Fruit fly (Drosophila melanogaster) whole organism, adult: ENCODE measurements around the gene CG18666.
A peak's percentile ranks its signal among the peaks of the same experiment; 100 is the strongest.

Experiments used
- CG11617 ChIP-seq: fragments of 200-800 bp; sonication (Bioruptor generic); optimal IDR thresholded peaks from 2 replicates; lab custom pipeline; 2017; ENCODE audit warnings: mild to moderate bottlenecking, missing biosample characterization, missing genetic modification reagents, missing genetic modification characterization
- CG12768 ChIP-seq: fragments of 200-800 bp; sonication (Bioruptor generic); optimal IDR thresholded peaks from 2 replicates; lab custom pipeline; 2017; ENCODE audit warnings: missing biosample characterization, missing genetic modification characterization, mild to moderate bottlenecking, moderate library complexity, missing genetic modification reagents
- CG14711 ChIP-seq: fragments of 200-800 bp; sonication (Bioruptor generic); optimal IDR thresholded peaks from 2 replicates; lab custom pipeline; 2018; ENCODE audit warnings: missing biosample characterization, mild to moderate bottlenecking, missing genetic modification characterization, moderate library complexity
- CG1620 ChIP-seq: fragments of 200-800 bp; sonication (Bioruptor generic); optimal IDR thresholded peaks from 2 replicates; lab custom pipeline; 2016; ENCODE audit warnings: missing biosample characterization, missing genetic modification characterization
- CG33017 ChIP-seq: fragments of 200-800 bp; sonication (Bioruptor generic); optimal IDR thresholded peaks from 2 replicates; lab custom pipeline; 2018; ENCODE audit warnings: missing biosample characterization, mild to moderate bottlenecking, missing genetic modification characterization, moderate library complexity
- CG5204 ChIP-seq: fragments of 200-800 bp; sonication (Bioruptor generic); optimal IDR thresholded peaks from 2 replicates; lab custom pipeline; 2016; ENCODE audit warnings: missing biosample characterization, missing genetic modification characterization
- CG7045 ChIP-seq: fragments of 200-800 bp; sonication (Bioruptor generic); optimal IDR thresholded peaks from 2 replicates; lab custom pipeline; 2017; ENCODE audit warnings: missing biosample characterization, mild to moderate bottlenecking, missing genetic modification characterization
- CG7101 ChIP-seq: fragments of 200-800 bp; sonication (Bioruptor generic); optimal IDR thresholded peaks from 2 replicates; lab custom pipeline; 2018; ENCODE audit warnings: missing biosample characterization, mild to moderate bottlenecking, missing genetic modification characterization, moderate library complexity
- Clk ChIP-seq: fragments of 200-800 bp; sonication (Bioruptor generic); optimal IDR thresholded peaks from 2 replicates; lab custom pipeline; 2017; ENCODE audit warnings: missing biosample characterization, missing genetic modification characterization
- Crg-1 ChIP-seq: fragments of 200-800 bp; sonication (Bioruptor generic); optimal IDR thresholded peaks from 2 replicates; lab custom pipeline; 2016; ENCODE audit warnings: missing biosample characterization, missing genetic modification characterization
- Hr96 ChIP-seq: fragments of 200-800 bp; sonication (Bioruptor generic); optimal IDR thresholded peaks from 2 replicates; lab custom pipeline; 2016; ENCODE audit warnings: missing biosample characterization, missing genetic modification characterization
- Mnt ChIP-seq: fragments of 200-800 bp; sonication (Bioruptor generic); optimal IDR thresholded peaks from 2 replicates; lab custom pipeline; 2016; ENCODE audit warnings: missing biosample characterization, mild to moderate bottlenecking, missing genetic modification characterization
- bab1 ChIP-seq: fragments of 200-800 bp; sonication (Bioruptor generic); optimal IDR thresholded peaks from 3 replicates; lab custom pipeline; 2019; ENCODE audit warnings: missing biosample characterization, mild to moderate bottlenecking, missing genetic modification characterization, moderate library complexity
- cic ChIP-seq: fragments of 200-800 bp; sonication (Bioruptor generic); optimal IDR thresholded peaks from 2 replicates; lab custom pipeline; 2017; ENCODE audit warnings: missing biosample characterization, mild to moderate bottlenecking, missing genetic modification characterization, moderate library complexity
- cnc ChIP-seq, 2 experiments: fragments of >200 bp; optimal IDR thresholded peaks; 2 replicates each; lab custom pipeline; 2017
- kay ChIP-seq: fragments of 200-800 bp; sonication (Bioruptor generic); peaks from one replicate; lab custom pipeline; 2016; ENCODE audit warnings: missing biosample characterization, missing genetic modification characterization, borderline replicate concordance
- ovo ChIP-seq: fragments of 200-800 bp; sonication (Bioruptor generic); optimal IDR thresholded peaks from 2 replicates; lab custom pipeline; 2016; ENCODE audit warnings: missing biosample characterization, missing genetic modification characterization
- pad ChIP-seq: fragments of 200-800 bp; sonication (Bioruptor generic); optimal IDR thresholded peaks from 3 replicates; lab custom pipeline; 2017; ENCODE audit warnings: missing biosample characterization, missing genetic modification characterization, mild to moderate bottlenecking, moderate library complexity, missing genetic modification reagents
- tj ChIP-seq: fragments of 200-800 bp; sonication (Bioruptor generic); optimal IDR thresholded peaks from 3 replicates; lab custom pipeline; 2017; ENCODE audit warnings: missing biosample characterization, mild to moderate bottlenecking, missing genetic modification characterization, moderate library complexity
- toe ChIP-seq: fragments of 200-800 bp; sonication (Bioruptor generic); optimal IDR thresholded peaks from 2 replicates; lab custom pipeline; 2016; ENCODE audit warnings: missing biosample characterization, missing genetic modification characterization

CG18666 gene

dm6 chr2L:11034495-11034894 is at the start of gene CG18666:
Gene CG18666 (plus strand): TSS chr2L:11034795.
- TF ChIP-seq cnc (optimal IDR thresholded peaks at IDR 0.05; lab: Kevin White, UChicago) (no peak), Clk (GFP tag; lab: Kevin White, UChicago) (no peak), CG7045 (no peak), CG5204 (GFP tag; lab: Kevin White, UChicago) (no peak), ovo (GFP tag; lab: Kevin White, UChicago) (no peak), CG7101 (tag; lab: Kevin White, UChicago) (no peak), CG33017 (tag; lab: Kevin White, UChicago) (no peak), Mnt (GFP tag; lab: Kevin White, UChicago) (no peak), Hr96 (GFP tag; lab: Kevin White, UChicago) (no peak), cic (GFP tag; lab: Kevin White, UChicago) (no peak), tj (GFP tag; lab: Kevin White, UChicago) (no peak), pad (GFP tag; lab: Kevin White, UChicago) (no peak)

dm6 chr2L:10986138-10986537 is 48.5 kb upstream of the CG18666 start:
- TF ChIP-seq bab1 (peak; percentile 35), Crg-1 (no peak)

dm6 chr2L:10987370-10987853 is 47.2 kb upstream of the CG18666 start, which contains the start of the genes piwi and CG12253:
Gene piwi (minus strand): TSS chr2L:10987420.
Gene CG12253 (plus strand): TSS chr2L:10987806.
- TF ChIP-seq toe: peak; percentile 1
- TF ChIP-seq Hr96 (GFP tag; lab: Kevin White, UChicago): no peak
- TF ChIP-seq CG11617: peak; percentile 50
- TF ChIP-seq ovo (GFP tag; lab: Kevin White, UChicago): no peak
- TF ChIP-seq CG5204 (GFP tag; lab: Kevin White, UChicago): no peak
- TF ChIP-seq CG1620 (GFP tag; lab: Kevin White, UChicago): peak; percentile 17
- TF ChIP-seq CG33017 (tag; lab: Kevin White, UChicago): peak; percentile 74
- TF ChIP-seq bab1: peak; percentile 71
- TF ChIP-seq kay (GFP tag; lab: Kevin White, UChicago): no peak
- no peak for TF ChIP-seq pad (GFP tag; lab: Kevin White, UChicago)
- TF ChIP-seq CG14711 (tag; lab: Kevin White, UChicago): peak; percentile 39
- TF ChIP-seq CG7101 (tag; lab: Kevin White, UChicago): peak; percentile 79
- TF ChIP-seq Clk (GFP tag; lab: Kevin White, UChicago): no peak
- TF ChIP-seq CG12768 (GFP tag; lab: Kevin White, UChicago): no peak
- TF ChIP-seq cnc (optimal IDR thresholded peaks at IDR 0.05; lab: Kevin White, UChicago): no peak
- no peak for TF ChIP-seq tj (GFP tag; lab: Kevin White, UChicago)
- no peak for TF ChIP-seq cic (GFP tag; lab: Kevin White, UChicago)
- no peak for TF ChIP-seq CG7045
- no peak for TF ChIP-seq Crg-1
- no peak for TF ChIP-seq Mnt (GFP tag; lab: Kevin White, UChicago)

- TF ChIP-seq CG7101 (tag; lab: Kevin White, UChicago) (no peak), Clk (GFP tag; lab: Kevin White, UChicago) (no peak), Hr96 (GFP tag; lab: Kevin White, UChicago) (no peak), CG33017 (tag; lab: Kevin White, UChicago) (no peak), bab1 (no peak), CG14711 (tag; lab: Kevin White, UChicago) (no peak), Crg-1 (no peak), CG12768 (GFP tag; lab: Kevin White, UChicago) (no peak), toe (no peak), pad (GFP tag; lab: Kevin White, UChicago) (no peak), Mnt (GFP tag; lab: Kevin White, UChicago) (no peak), kay (GFP tag; lab: Kevin White, UChicago) (no peak), cic (GFP tag; lab: Kevin White, UChicago) (no peak), ovo (GFP tag; lab: Kevin White, UChicago) (no peak), CG7045 (no peak), CG11617 (no peak)
Measured at dm6 chr2L:10988026-10988425, 46.6 kb upstream of the CG18666 start.

- TF ChIP-seq Clk (GFP tag; lab: Kevin White, UChicago) (no peak), CG33017 (tag; lab: Kevin White, UChicago) (no peak), Hr96 (GFP tag; lab: Kevin White, UChicago) (no peak), CG7045 (no peak), CG11617 (no peak), CG5204 (GFP tag; lab: Kevin White, UChicago) (no peak), CG7101 (tag; lab: Kevin White, UChicago) (no peak), CG14711 (tag; lab: Kevin White, UChicago) (peak; percentile 2), bab1 (peak; percentile 50), ovo (GFP tag; lab: Kevin White, UChicago) (peak; percentile 39), cic (GFP tag; lab: Kevin White, UChicago) (no peak), cnc (optimal IDR thresholded peaks at IDR 0.05; lab: Kevin White, UChicago) (no peak), kay (GFP tag; lab: Kevin White, UChicago) (peak; percentile 38), CG1620 (GFP tag; lab: Kevin White, UChicago) (peak; percentile 32), Crg-1 (no peak), CG12768 (GFP tag; lab: Kevin White, UChicago) (no peak), tj (GFP tag; lab: Kevin White, UChicago) (no peak), pad (GFP tag; lab: Kevin White, UChicago) (peak; percentile 25), Mnt (GFP tag; lab: Kevin White, UChicago) (peak; percentile 92), toe (no peak)
Measured at dm6 chr2L:10989162-10989561, 45.4 kb upstream of the CG18666 start, which contains the start of gene TTLL4A. Gene TTLL4A (plus strand): TSS chr2L:10989401.
